Fruit fly (Drosophila melanogaster) whole organism, embryonic: Measurements from ENCODE around the gene IntS10.

Source experiments
- Atf6 ChIP-seq: fragments of 200-800 bp; sonication (Bioruptor generic); IDR thresholded peaks from 2 replicates; pipeline ENCODE4 v1.3.6; 2022; ENCODE audit warnings: missing biosample characterization, missing genetic modification characterization
- CG1024 ChIP-seq: fragments of 200-800 bp; sonication (Bioruptor generic); IDR thresholded peaks from 2 replicates; pipeline ENCODE4 v1.3.6; 2022; ENCODE audit warnings: missing biosample characterization, missing genetic modification characterization
- CG10267 ChIP-seq: fragments of 200-800 bp; sonication (Bioruptor generic); optimal IDR thresholded peaks from 2 replicates; lab custom pipeline; 2018; ENCODE audit warnings: missing biosample characterization, mild to moderate bottlenecking, missing genetic modification characterization, moderate library complexity
- CG10462 ChIP-seq: fragments of 200-800 bp; sonication (Bioruptor generic); optimal IDR thresholded peaks from 2 replicates; lab custom pipeline; 2016; ENCODE audit warnings: missing biosample characterization, missing genetic modification characterization
- CG10565 ChIP-seq: fragments of 200-800 bp; sonication (Bioruptor generic); optimal IDR thresholded peaks from 3 replicates; lab custom pipeline; 2016; ENCODE audit warnings: missing biosample characterization, mild to moderate bottlenecking, missing genetic modification characterization
- CG11247 ChIP-seq: fragments of 200-800 bp; sonication (Bioruptor generic); IDR thresholded peaks from 2 replicates; pipeline ENCODE4 v1.3.6; 2022; ENCODE audit warnings: missing biosample characterization, missing genetic modification characterization
- CG11560 ChIP-seq: fragments of 200-800 bp; sonication (Bioruptor generic); IDR thresholded peaks from 3 replicates; pipeline ENCODE4 v1.3.6; 2022; ENCODE audit warnings: missing biosample characterization, missing genetic modification characterization
- CG13296 ChIP-seq: fragments of 200-800 bp; sonication (Bioruptor generic); optimal IDR thresholded peaks from 3 replicates; lab custom pipeline; 2018; ENCODE audit warnings: missing biosample characterization, mild to moderate bottlenecking, missing genetic modification characterization
- CG16779 ChIP-seq: fragments of 200-800 bp; sonication (Bioruptor generic); IDR thresholded peaks from 2 replicates; pipeline ENCODE4 v1.3.6; 2022; ENCODE audit warnings: missing biosample characterization, missing genetic modification characterization
- CG17912 ChIP-seq: fragments of 200-800 bp; sonication (Bioruptor generic); optimal IDR thresholded peaks from 2 replicates; lab custom pipeline; 2018; ENCODE audit warnings: missing biosample characterization, mild to moderate bottlenecking, missing genetic modification characterization
- CG2889 ChIP-seq: fragments of 200-800 bp; sonication (Bioruptor generic); IDR thresholded peaks from 3 replicates; pipeline ENCODE4 v1.3.6; 2022; ENCODE audit warnings: missing biosample characterization, missing genetic modification characterization
- CG32532 ChIP-seq: fragments of 200-800 bp; sonication (Bioruptor generic); IDR thresholded peaks from 2 replicates; pipeline ENCODE4 v1.3.6; 2022; ENCODE audit warnings: missing biosample characterization, missing genetic modification characterization
- CG3847 ChIP-seq: fragments of 200-800 bp; sonication (Bioruptor generic); IDR thresholded peaks from 2 replicates; pipeline ENCODE4 v1.3.6; 2022; ENCODE audit warnings: missing biosample characterization, missing genetic modification characterization
- CG6765 ChIP-seq: fragments of 200-800 bp; sonication (Bioruptor generic); optimal IDR thresholded peaks from 3 replicates; lab custom pipeline; 2017; ENCODE audit warnings: missing biosample characterization, mild to moderate bottlenecking, missing genetic modification characterization
- CG7928 ChIP-seq: fragments of 200-800 bp; sonication (Bioruptor generic); optimal IDR thresholded peaks from 2 replicates; lab custom pipeline; 2017; ENCODE audit warnings: missing biosample characterization, mild to moderate bottlenecking, missing genetic modification characterization
- CG9609 ChIP-seq: fragments of 200-800 bp; sonication (Bioruptor generic); optimal IDR thresholded peaks from 3 replicates; lab custom pipeline; 2016; ENCODE audit warnings: missing biosample characterization, missing genetic modification characterization
- CG9817 ChIP-seq: fragments of 200-800 bp; sonication (Bioruptor generic); optimal IDR thresholded peaks from 2 replicates; lab custom pipeline; 2018; ENCODE audit warnings: missing biosample characterization, mild to moderate bottlenecking, missing genetic modification characterization, moderate library complexity
- Camta ChIP-seq: fragments of 200-800 bp; sonication (Bioruptor generic); optimal IDR thresholded peaks from 2 replicates; lab custom pipeline; 2016; ENCODE audit warnings: missing biosample characterization, missing genetic modification characterization
- CoRest ChIP-seq: fragments of 200-800 bp; sonication (Bioruptor generic); optimal IDR thresholded peaks from 3 replicates; lab custom pipeline; 2018; ENCODE audit warnings: missing biosample characterization, mild to moderate bottlenecking, missing genetic modification characterization, moderate library complexity
- D19A ChIP-seq: fragments of 200-800 bp; optimal IDR thresholded peaks from 3 replicates; lab custom pipeline; 2019; ENCODE audit warnings: missing biosample characterization, mild to moderate bottlenecking, missing genetic modification characterization, moderate library complexity
- Dbx ChIP-seq: fragments of 200-800 bp; sonication (Bioruptor generic); IDR thresholded peaks from 3 replicates; pipeline ENCODE4 v1.3.6; 2022; ENCODE audit warnings: missing biosample characterization, missing genetic modification characterization
- H2.0 ChIP-seq: fragments of 200-800 bp; sonication (Bioruptor generic); IDR thresholded peaks from 2 replicates; pipeline ENCODE4 v1.3.6; 2022; ENCODE audit warnings: missing biosample characterization, missing genetic modification characterization
- HHEX ChIP-seq: fragments of 200-800 bp; sonication (Bioruptor generic); optimal IDR thresholded peaks from 3 replicates; lab custom pipeline; 2017; ENCODE audit warnings: missing biosample characterization, mild to moderate bottlenecking, missing genetic modification characterization, missing genetic modification reagents
- Lpt ChIP-seq: fragments of >200 bp; optimal IDR thresholded peaks from 2 replicates; lab custom pipeline; 2018; ENCODE audit warnings: missing biosample characterization, missing genetic modification characterization
- MBD-R2 ChIP-seq: fragments of 200-800 bp; sonication (Bioruptor generic); IDR thresholded peaks from 2 replicates; pipeline ENCODE4 v1.3.6; 2022; ENCODE audit warnings: missing biosample characterization, missing genetic modification characterization
- Meics ChIP-seq: fragments of 200-800 bp; sonication (Bioruptor generic); optimal IDR thresholded peaks from 2 replicates; lab custom pipeline; 2017; ENCODE audit warnings: missing biosample characterization, mild to moderate bottlenecking, missing genetic modification characterization
- Ravus ChIP-seq: fragments of 200-800 bp; sonication (Bioruptor generic); IDR thresholded peaks from 2 replicates; pipeline ENCODE4 v1.3.6; 2022; ENCODE audit warnings: missing biosample characterization, missing genetic modification characterization
- Spps ChIP-seq: fragments of 200-800 bp; sonication (Bioruptor generic); optimal IDR thresholded peaks from 2 replicates; lab custom pipeline; 2018; ENCODE audit warnings: missing biosample characterization, mild to moderate bottlenecking, missing genetic modification characterization
- Stat92E ChIP-seq, 3 experiments: fragments of >200 bp in 2 of 3; fragments of 200-800 bp in 1 of 3; sonication (Bioruptor generic) in 1 of 3; optimal IDR thresholded peaks; 2 replicates each; lab custom pipeline; 2017 to 2019; ENCODE audit warnings: missing biosample characterization in 3 of 3, missing genetic modification characterization in 3 of 3, mild to moderate bottlenecking in 1 of 3, moderate library complexity in 1 of 3
- Xbp1 ChIP-seq: fragments of 200-800 bp; sonication (Bioruptor generic); optimal IDR thresholded peaks from 3 replicates; lab custom pipeline; 2016; ENCODE audit warnings: missing biosample characterization, mild to moderate bottlenecking, missing genetic modification characterization
- al ChIP-seq: fragments of 200-800 bp; sonication (Bioruptor generic); IDR thresholded peaks from 2 replicates; pipeline ENCODE4 v1.3.6; 2022; ENCODE audit warnings: missing biosample characterization, missing genetic modification characterization
- ato ChIP-seq: fragments of 200-800 bp; sonication (Bioruptor generic); IDR thresholded peaks from 2 replicates; pipeline ENCODE4 v1.3.6; 2022; ENCODE audit warnings: missing biosample characterization, missing genetic modification characterization; ENCODE audit not compliant: partially characterized antibody
- az2 ChIP-seq: fragments of 200-800 bp; sonication (Bioruptor generic); optimal IDR thresholded peaks from 3 replicates; lab custom pipeline; 2016; ENCODE audit warnings: missing biosample characterization, missing genetic modification characterization
- btn ChIP-seq: fragments of 200-800 bp; sonication (Bioruptor generic); optimal IDR thresholded peaks from 2 replicates; lab custom pipeline; 2016; ENCODE audit warnings: missing biosample characterization, missing genetic modification characterization
- dmrt99B ChIP-seq: fragments of 200-800 bp; sonication (Bioruptor generic); optimal IDR thresholded peaks from 2 replicates; lab custom pipeline; 2018; ENCODE audit warnings: missing biosample characterization, mild to moderate bottlenecking, missing genetic modification characterization, moderate library complexity
- en ChIP-seq: fragments of 200-800 bp; sonication (Bioruptor generic); optimal IDR thresholded peaks from 2 replicates; lab custom pipeline; 2016; ENCODE audit warnings: missing biosample characterization, missing genetic modification characterization
- esg ChIP-seq: fragments of 200-800 bp; sonication (Bioruptor generic); conservative IDR thresholded peaks from 2 replicates; pipeline ENCODE4 v1.3.6; 2022; ENCODE audit warnings: missing biosample characterization, missing genetic modification characterization
- fd64A ChIP-seq: fragments of 200-800 bp; sonication (Bioruptor generic); optimal IDR thresholded peaks from 3 replicates; lab custom pipeline; 2018; ENCODE audit warnings: missing biosample characterization, mild to moderate bottlenecking, missing genetic modification characterization
- fu2 ChIP-seq: fragments of 200-800 bp; sonication (Bioruptor generic); optimal IDR thresholded peaks from 2 replicates; lab custom pipeline; 2016; ENCODE audit warnings: missing biosample characterization, missing genetic modification characterization
- grau ChIP-seq: fragments of 200-800 bp; optimal IDR thresholded peaks from 3 replicates; lab custom pipeline; 2019; ENCODE audit warnings: missing biosample characterization, mild to moderate bottlenecking, missing genetic modification characterization, moderate library complexity
- gsb ChIP-seq: fragments of 200-800 bp; sonication (Bioruptor generic); IDR thresholded peaks from 2 replicates; pipeline ENCODE4 v1.3.6; 2022; ENCODE audit warnings: missing biosample characterization, missing genetic modification characterization
- gt ChIP-seq: fragments of 200-800 bp; sonication (Bioruptor generic); IDR thresholded peaks from 2 replicates; pipeline ENCODE4 v1.3.6; 2022; ENCODE audit warnings: missing biosample characterization, missing genetic modification characterization
- ken ChIP-seq: fragments of 200-800 bp; sonication (Bioruptor generic); IDR thresholded peaks from 3 replicates; pipeline ENCODE4 v1.3.6; 2022; ENCODE audit warnings: missing biosample characterization, missing genetic modification characterization
- maf-S ChIP-seq: fragments of 200-800 bp; sonication (Bioruptor generic); optimal IDR thresholded peaks from 2 replicates; lab custom pipeline; 2016; ENCODE audit warnings: missing biosample characterization, missing genetic modification characterization
- otp ChIP-seq: fragments of 200-800 bp; sonication (Bioruptor generic); IDR thresholded peaks from 3 replicates; pipeline ENCODE4, ENCODE4 v1.3.6; 2022; ENCODE audit warnings: missing biosample characterization, missing genetic modification characterization
- ranshi ChIP-seq: fragments of 200-800 bp; sonication (Bioruptor generic); IDR thresholded peaks from 2 replicates; pipeline ENCODE4 v1.3.6; 2022; ENCODE audit warnings: missing biosample characterization, missing genetic modification characterization
- schlank ChIP-seq: fragments of 200-800 bp; sonication (Bioruptor generic); optimal IDR thresholded peaks from 2 replicates; lab custom pipeline; 2018; ENCODE audit warnings: missing biosample characterization, mild to moderate bottlenecking, missing genetic modification characterization
- slp2 ChIP-seq: fragments of 200-800 bp; sonication (Bioruptor generic); optimal IDR thresholded peaks from 2 replicates; lab custom pipeline; 2016; ENCODE audit warnings: missing biosample characterization, missing genetic modification characterization
- sug ChIP-seq: fragments of 200-800 bp; optimal IDR thresholded peaks from 2 replicates; lab custom pipeline; 2019; ENCODE audit warnings: missing biosample characterization, mild to moderate bottlenecking, missing genetic modification characterization, moderate library complexity
- trh ChIP-seq: fragments of 200-800 bp; sonication (Bioruptor generic); optimal IDR thresholded peaks from 2 replicates; lab custom pipeline; 2016; ENCODE audit warnings: missing biosample characterization, missing genetic modification characterization
- wdn ChIP-seq: fragments of 200-800 bp; sonication (Bioruptor generic); IDR thresholded peaks from 2 replicates; pipeline ENCODE4 v1.3.6; 2022; ENCODE audit warnings: missing biosample characterization, missing genetic modification characterization
- zfh2 ChIP-seq: fragments of 200-800 bp; sonication (Bioruptor generic); optimal IDR thresholded peaks from 2 replicates; lab custom pipeline; 2016; ENCODE audit warnings: missing biosample characterization, missing genetic modification characterization

IntS10 gene

dm6 chr3L:3770823-3771222 lies 35.7 kb upstream of the IntS10 start (continued):
- TF ChIP-seq Atf6 (peak; percentile 53; the same call in 1 of the 2 replicates), CG6765 (GFP tag; lab: Kevin White, UChicago) (no peak), HHEX (GFP tag; lab: Kevin White, UChicago) (peak; percentile 50), dmrt99B (tag; lab: Kevin White, UChicago) (peak; percentile 48), Spps (tag; lab: Kevin White, UChicago) (no peak), esg (peak; percentile 50; the same call in 1 of the 2 replicates), CG11560 (tag; lab: Robert Waterston, UW) (no peak), CG13296 (GFP tag; lab: Kevin White, UChicago) (no peak), CG3847 (peak; percentile 51), Stat92E (GFP tag; optimal IDR thresholded peaks at IDR 0.05; lab: Kevin White, UChicago) (no peak), az2 (GFP tag; lab: Kevin White, UChicago) (peak; percentile 25), al (GFP tag; lab: Robert Waterston, UW) (peak; percentile 59), CG9817 (tag; lab: Kevin White, UChicago) (peak; percentile 50), CG32532 (GFP tag; lab: Robert Waterston, UW) (peak; percentile 77), slp2 (GFP tag; lab: Kevin White, UChicago) (no peak), CG10462 (no peak), CG10565 (GFP tag; lab: Kevin White, UChicago) (no peak), Ravus (GFP tag; lab: Robert Waterston, UW) (no peak), trh (peak; percentile 31), en (GFP tag; lab: Kevin White, UChicago) (no peak), CG17912 (GFP tag; lab: Kevin White, UChicago) (no peak), CoRest (peak; percentile 75), gt (GFP tag; lab: Robert Waterston, UW) (no peak), CG7928 (peak; percentile 1), CG1024 (GFP tag; lab: Robert Waterston, UW) (no peak), Camta (GFP tag; lab: Kevin White, UChicago) (no peak), MBD-R2 (peak; percentile 17; the same call in 1 of the 2 replicates), fd64A (GFP tag; lab: Kevin White, UChicago) (no peak), schlank (tag; lab: Kevin White, UChicago) (peak; percentile 49), wdn (GFP tag; lab: Robert Waterston, UW) (peak; percentile 65), Dbx (peak; percentile 57; the same call in 2 of the 3 replicates), ken (GFP tag; lab: Robert Waterston, UW) (no peak), ato (GFP tag; lab: Robert Waterston, UW) (no peak), CG10267 (tag; lab: Kevin White, UChicago) (no peak), CG11247 (peak; percentile 16; the same call in 1 of the 2 replicates), btn (GFP tag; lab: Kevin White, UChicago) (no peak), gsb (GFP tag; lab: Robert Waterston, UW) (no peak), Xbp1 (GFP tag; lab: Kevin White, UChicago) (peak; percentile 32), D19A (tag; lab: Kevin White, UChicago) (peak; percentile 17), CG16779 (GFP tag; lab: Robert Waterston, UW) (0 out of 2 replicates have a peak, but pooled peaks have one; percentile 44), Meics (GFP tag; lab: Kevin White, UChicago) (peak; percentile 57), fu2 (GFP tag; lab: Kevin White, UChicago) (peak; percentile 54), sug (tag; lab: Kevin White, UChicago) (no peak), CG2889 (GFP tag; lab: Robert Waterston, UW) (0 out of 3 replicates have a peak, but pooled peaks have one; percentile 35), otp (GFP tag; lab: Robert Waterston, UW) (no peak), ranshi (GFP tag; lab: Robert Waterston, UW) (peak; percentile 50), H2.0 (GFP tag; lab: Robert Waterston, UW) (no peak), maf-S (GFP tag; lab: Kevin White, UChicago) (no peak), zfh2 (GFP tag; lab: Kevin White, UChicago) (peak; percentile 63), CG9609 (GFP tag; lab: Kevin White, UChicago) (peak; percentile 5), Lpt (GFP tag; lab: Kevin White, UChicago) (no peak), grau (peak; percentile 58)
